Worm (Caenorhabditis elegans) whole organism, L1 larva: ENCODE data around the gene nhr-72.

Source experiments
- C16A3.4 ChIP-seq: fragments of 150-350 bp; optimal IDR thresholded peaks from 2 replicates; lab custom pipeline; 2014; ENCODE audit warnings: missing biosample characterization, missing genetic modification characterization
- F16B12.6 ChIP-seq: fragments of 150-350 bp; optimal IDR thresholded peaks from 2 replicates; lab custom pipeline; 2014; ENCODE audit warnings: missing biosample characterization, missing genetic modification characterization
- alr-1 ChIP-seq: fragments of 200-800 bp; sonication (Bioruptor generic); optimal IDR thresholded peaks from 2 replicates; lab custom pipeline; 2018; ENCODE audit warnings: borderline replicate concordance, mild to moderate bottlenecking, missing genetic modification characterization, missing compliant biosample characterization
- ceh-8 ChIP-seq: fragments of 200-800 bp; sonication (Bioruptor generic); optimal IDR thresholded peaks from 2 replicates; lab custom pipeline; 2018; ENCODE audit warnings: mild to moderate bottlenecking, missing genetic modification characterization, moderate library complexity, missing compliant biosample characterization
- dsc-1 ChIP-seq: sonication (generic microtip); optimal IDR thresholded peaks from 2 replicates; lab custom pipeline; 2016; ENCODE audit warnings: mild to moderate bottlenecking, missing genetic modification characterization, missing compliant biosample characterization
- efl-1 ChIP-seq, 4 experiments: fragments of 150-350 bp; optimal IDR thresholded peaks in 3 of 4; peaks in 1 of 4; 1 replicate in 1 of 4; 2 replicates in 3 of 4; lab custom pipeline; 2014; ENCODE audit warnings: missing biosample characterization in 2 of 4, missing genetic modification characterization in 2 of 4, missing genetic modification reagents in 2 of 4
- efl-3 ChIP-seq: fragments of 200-800 bp; sonication (Bioruptor generic); optimal IDR thresholded peaks from 2 replicates; lab custom pipeline; 2018; ENCODE audit warnings: mild to moderate bottlenecking, missing genetic modification characterization, missing compliant biosample characterization
- egl-13 ChIP-seq: sonication (generic microtip); optimal IDR thresholded peaks from 2 replicates; lab custom pipeline; 2016; ENCODE audit warnings: missing genotype, missing genetic modification reagents, missing genetic modification characterization, missing compliant biosample characterization
- elt-2 ChIP-seq: sonication (generic microtip); optimal IDR thresholded peaks from 2 replicates; lab custom pipeline; 2016; ENCODE audit warnings: missing genetic modification characterization, mild to moderate bottlenecking, inconsistent platforms, missing compliant biosample characterization, missing genetic modification reagents
- fkh-10 ChIP-seq: sonication (generic microtip); optimal IDR thresholded peaks from 2 replicates; lab custom pipeline; 2017; ENCODE audit warnings: missing biosample characterization, missing genetic modification reagents, missing genetic modification characterization
- hlh-17 ChIP-seq: fragments of 200-800 bp; sonication (Bioruptor generic); optimal IDR thresholded peaks from 2 replicates; lab custom pipeline; 2018; ENCODE audit warnings: missing genetic modification characterization, mild to moderate bottlenecking, missing compliant biosample characterization, moderate library complexity, borderline replicate concordance
- isw-1 ChIP-seq: fragments of 200-800 bp; sonication (Bioruptor generic); IDR thresholded peaks from 2 replicates; pipeline ENCODE4 v1.3.6; 2022; ENCODE audit warnings: missing genetic modification characterization, missing compliant biosample characterization
- lin-13 ChIP-seq: fragments of 150-350 bp; optimal IDR thresholded peaks from 2 replicates; lab custom pipeline; 2014; ENCODE audit warnings: missing biosample characterization, missing genetic modification reagents, missing genetic modification characterization
- lin-35 ChIP-seq, 2 experiments: fragments of 150-350 bp; optimal IDR thresholded peaks; 2 replicates each; lab custom pipeline; 2014; ENCODE audit warnings: missing biosample characterization in 2 of 2, missing genetic modification characterization in 2 of 2, missing genetic modification reagents in 2 of 2
- lir-3 ChIP-seq: sonication (generic microtip); optimal IDR thresholded peaks from 2 replicates; lab custom pipeline; 2016; ENCODE audit warnings: mild to moderate bottlenecking, missing genetic modification characterization, moderate library complexity, missing compliant biosample characterization; ENCODE audit not compliant: poor library complexity
- lsy-2 ChIP-seq, 2 experiments: fragments of 150-350 bp; optimal IDR thresholded peaks; 2 replicates each; lab custom pipeline; 2014; ENCODE audit warnings: missing biosample characterization in 2 of 2, missing genetic modification characterization in 2 of 2
- mab-9 ChIP-seq: fragments of 200-800 bp; sonication (Bioruptor generic); IDR thresholded peaks from 2 replicates; pipeline ENCODE4 v1.3.6; 2022; ENCODE audit warnings: missing genetic modification reagents, missing genetic modification characterization, missing compliant biosample characterization
- mep-1 ChIP-seq: fragments of 150-350 bp; optimal IDR thresholded peaks from 2 replicates; lab custom pipeline; 2014; ENCODE audit warnings: missing biosample characterization, missing genetic modification characterization
- nhr-12 ChIP-seq: sonication (generic microtip); optimal IDR thresholded peaks from 2 replicates; lab custom pipeline; 2017; ENCODE audit warnings: missing biosample characterization, missing genetic modification characterization
- nhr-19 ChIP-seq: fragments of 200-800 bp; sonication (Bioruptor generic); conservative IDR thresholded peaks from 2 replicates; pipeline ENCODE4 v1.3.6; 2022; ENCODE audit warnings: missing genetic modification characterization, missing compliant biosample characterization
- nhr-20 ChIP-seq: sonication (generic microtip); optimal IDR thresholded peaks from 2 replicates; lab custom pipeline; 2016; ENCODE audit warnings: mild to moderate bottlenecking, missing genetic modification characterization, missing compliant biosample characterization
- nhr-237 ChIP-seq: fragments of 150-350 bp; optimal IDR thresholded peaks from 2 replicates; lab custom pipeline; 2014; ENCODE audit warnings: missing biosample characterization, missing genetic modification characterization
- nhr-28 ChIP-seq: fragments of 150-350 bp; optimal IDR thresholded peaks from 2 replicates; lab custom pipeline; 2014; ENCODE audit warnings: missing biosample characterization, missing genetic modification characterization
- nhr-71 ChIP-seq: sonication (generic microtip); optimal IDR thresholded peaks from 2 replicates; lab custom pipeline; 2016; ENCODE audit warnings: mild to moderate bottlenecking, missing genetic modification characterization, moderate library complexity, missing compliant biosample characterization
- nhr-84 ChIP-seq: sonication (generic microtip); optimal IDR thresholded peaks from 2 replicates; lab custom pipeline; 2017; ENCODE audit warnings: missing biosample characterization, missing genetic modification characterization
- nhr-85 ChIP-seq: sonication (generic microtip); peaks from one replicate; lab custom pipeline; 2016; ENCODE audit warnings: missing genetic modification characterization, inconsistent platforms, missing compliant biosample characterization
- nhr-90 ChIP-seq: sonication (generic microtip); optimal IDR thresholded peaks from 2 replicates; lab custom pipeline; 2016; ENCODE audit warnings: mild to moderate bottlenecking, missing genetic modification characterization, missing compliant biosample characterization; ENCODE audit not compliant: poor library complexity
- pag-3 ChIP-seq: sonication (generic microtip); optimal IDR thresholded peaks from 2 replicates; lab custom pipeline; 2017; ENCODE audit warnings: missing genetic modification characterization, mild to moderate bottlenecking, missing compliant biosample characterization, antibody characterized with exemption, borderline replicate concordance; ENCODE audit not compliant: insufficient read depth
- rnt-1 ChIP-seq: sonication (generic microtip); optimal IDR thresholded peaks from 2 replicates; lab custom pipeline; 2016; ENCODE audit warnings: mild to moderate bottlenecking, missing genetic modification characterization, moderate library complexity, missing compliant biosample characterization
- skn-1 ChIP-seq: fragments of 150-350 bp; optimal IDR thresholded peaks from 2 replicates; lab custom pipeline; 2014; ENCODE audit warnings: missing biosample characterization, missing genetic modification characterization
- snu-23 ChIP-seq: sonication (generic microtip); optimal IDR thresholded peaks from 2 replicates; lab custom pipeline; 2016; ENCODE audit warnings: missing genetic modification characterization, missing compliant biosample characterization
- sox-4 ChIP-seq: sonication (generic microtip); optimal IDR thresholded peaks from 2 replicates; lab custom pipeline; 2016; ENCODE audit warnings: missing genetic modification characterization, missing compliant biosample characterization
- sup-37 ChIP-seq: fragments of 200-800 bp; sonication (Bioruptor generic); optimal IDR thresholded peaks from 2 replicates; lab custom pipeline; 2018; ENCODE audit warnings: mild to moderate bottlenecking, missing genetic modification characterization, missing compliant biosample characterization
- swsn-7 ChIP-seq: sonication (generic microtip); optimal IDR thresholded peaks from 2 replicates; lab custom pipeline; 2016; ENCODE audit warnings: missing genetic modification characterization, missing compliant biosample characterization
- tlp-1 ChIP-seq: fragments of 150-350 bp; optimal IDR thresholded peaks from 2 replicates; lab custom pipeline; 2014; ENCODE audit warnings: missing biosample characterization, missing genetic modification characterization
- unc-130 ChIP-seq: fragments of 150-350 bp; optimal IDR thresholded peaks from 2 replicates; lab custom pipeline; 2017; ENCODE audit warnings: missing biosample characterization, missing genetic modification characterization, inconsistent platforms
- unc-86 ChIP-seq: sonication (generic microtip); optimal IDR thresholded peaks from 2 replicates; lab custom pipeline; 2016; ENCODE audit warnings: missing genetic modification characterization, missing compliant biosample characterization
- unc-98 ChIP-seq: fragments of 200-800 bp; sonication (Bioruptor generic); IDR thresholded peaks from 2 replicates; pipeline ENCODE4 v1.3.6; 2022; ENCODE audit warnings: missing genetic modification characterization, missing compliant biosample characterization
- zip-4 ChIP-seq: fragments of 200-800 bp; sonication (Bioruptor generic); optimal IDR thresholded peaks from 2 replicates; lab custom pipeline; 2018; ENCODE audit warnings: mild to moderate bottlenecking, missing genetic modification characterization, moderate library complexity, missing compliant biosample characterization
- ztf-11 ChIP-seq, 2 experiments: sonication (generic microtip); optimal IDR thresholded peaks; 2 replicates each; lab custom pipeline; 2016 to 2017; ENCODE audit warnings: missing genetic modification characterization in 2 of 2, missing biosample characterization in 1 of 2, missing compliant biosample characterization in 1 of 2

The nhr-72 gene

DNA sequence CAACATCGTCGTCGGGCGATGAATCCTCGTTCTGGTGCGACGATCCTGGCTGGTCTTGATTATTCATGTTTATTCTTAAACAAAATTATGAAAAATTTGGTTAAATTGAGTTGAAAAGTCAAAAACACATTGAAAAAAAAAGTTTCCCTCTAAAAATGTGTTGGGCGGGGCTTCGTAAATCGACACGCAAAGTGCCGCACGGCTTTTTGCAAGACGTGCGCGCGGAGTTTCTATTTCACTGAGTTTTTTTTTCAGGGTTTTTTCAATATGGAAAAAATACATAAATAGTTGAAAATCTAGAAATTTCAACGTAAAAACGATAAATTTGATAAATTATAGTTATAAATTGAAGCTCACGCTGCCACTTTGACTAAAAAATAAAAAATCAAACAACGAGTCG lies 42.5 kb downstream of the nhr-72 start, which contains the start of gene F54D10.5 (continued):
- TF ChIP-seq C16A3.4 (peak; percentile 77), lin-35 (GFP tag; optimal IDR thresholded peaks at IDR 0.05; lab: Kevin White, UChicago) (peak; percentile 91 to 95), ceh-8 (GFP tag; lab: Kevin White, UChicago) (peak; percentile 55), unc-86 (tag; lab: Kevin White, UChicago) (peak; percentile 76), nhr-28 (tag; lab: Kevin White, UChicago) (no peak), egl-13 (tag; lab: Kevin White, UChicago) (peak; percentile 28), zip-4 (GFP tag; lab: Kevin White, UChicago) (peak; percentile 13), unc-130 (tag; lab: Kevin White, UChicago) (peak; percentile 81), skn-1 (tag; lab: Kevin White, UChicago) (peak; percentile 88), rnt-1 (tag; lab: Kevin White, UChicago) (peak; percentile 93), pag-3 (tag; lab: Kevin White, UChicago) (no peak), efl-1 (optimal IDR thresholded peaks at IDR 0.05; lab: Kevin White, UChicago) (peak; percentile 81 to 95), efl-1 (GFP tag; optimal IDR thresholded peaks at IDR 0.05 in 1 of 2; lab: Kevin White, UChicago) (peak; percentile 91 to 99), tlp-1 (tag; lab: Kevin White, UChicago) (no peak), nhr-20 (tag; lab: Kevin White, UChicago) (peak; percentile 79), snu-23 (peak; percentile 82), alr-1 (no peak), sox-4 (tag; lab: Kevin White, UChicago) (no peak), efl-3 (no peak), dsc-1 (tag; lab: Kevin White, UChicago) (no peak), nhr-19 (peak; percentile 82), swsn-7 (tag; lab: Kevin White, UChicago) (peak; percentile 82), nhr-90 (tag; lab: Kevin White, UChicago) (peak; percentile 77), isw-1 (GFP tag; lab: Robert Waterston, UW) (peak; percentile 75), F16B12.6 (tag; lab: Kevin White, UChicago) (peak; percentile 68), ztf-11 (tag; optimal IDR thresholded peaks at IDR 0.05; lab: Kevin White, UChicago) (peak in 1 of 2 experiments; percentile 13), nhr-237 (tag; lab: Kevin White, UChicago) (peak; percentile 10), elt-2 (tag; lab: Kevin White, UChicago) (peak; percentile 73), lin-13 (peak; percentile 55), nhr-84 (tag; lab: Kevin White, UChicago) (no peak), mab-9 (GFP tag; lab: Robert Waterston, UW) (peak; percentile 41; the same call in 1 of the 2 replicates), sup-37 (no peak), nhr-85 (peak; percentile 89), unc-98 (no peak)

DNA sequence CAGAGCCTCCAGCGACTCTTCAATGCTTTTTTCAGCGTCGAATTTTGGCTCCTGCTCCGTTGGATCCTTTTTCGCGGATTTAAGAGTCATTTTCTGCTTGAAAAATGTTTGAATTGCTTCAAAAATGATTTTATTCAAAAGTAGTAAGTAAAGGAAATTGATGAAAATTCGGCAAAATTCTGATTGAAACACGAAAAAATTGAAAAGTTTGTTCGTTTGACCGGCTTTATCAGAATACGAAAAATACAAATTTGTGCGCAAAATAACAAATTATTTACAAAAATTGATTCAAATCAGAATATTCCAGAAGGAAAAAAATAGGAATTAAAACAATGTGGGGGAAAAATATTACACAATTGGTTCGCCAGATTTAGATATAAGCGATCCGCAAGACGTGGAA lies 43.6 kb downstream of the nhr-72 start, which contains the start of gene F54D10.4:
TSS of gene F54D10.4 (minus strand) at position 101 of the 400 bp plus-strand sequence.
- no peak for TF ChIP-seq nhr-71
- TF ChIP-seq nhr-84 (tag; lab: Kevin White, UChicago) = no peak
- TF ChIP-seq lir-3 = no peak
- no peak for TF ChIP-seq unc-98
- no peak for TF ChIP-seq fkh-10 (GFP tag; lab: Kevin White, UChicago)
- no peak for TF ChIP-seq hlh-17 (GFP tag; lab: Kevin White, UChicago)
- TF ChIP-seq nhr-12 (tag; lab: Kevin White, UChicago) = no peak
- no peak for TF ChIP-seq lsy-2 (tag; optimal IDR thresholded peaks at IDR 0.05; lab: Kevin White, UChicago)
- TF ChIP-seq mep-1 = no peak
- no peak for TF ChIP-seq zip-4 (GFP tag; lab: Kevin White, UChicago)
- TF ChIP-seq, all 84 proteins: peak for 0
